Worm (Caenorhabditis elegans) whole organism, early embryonic: Measurements from ENCODE around the gene T11B7.5.

Experiments
- ama-1 ChIP-seq: fragments of 150-350 bp; optimal IDR thresholded peaks from 2 replicates; lab custom pipeline; 2014
- flt-1 ChIP-seq: fragments of 200-800 bp; sonication (Bioruptor generic); IDR thresholded peaks from 2 replicates; pipeline ENCODE4 v1.3.6; 2022; ENCODE audit warnings: missing genetic modification characterization, missing compliant biosample characterization
- hnd-1 ChIP-seq: sonication (generic microtip); optimal IDR thresholded peaks from 2 replicates; lab custom pipeline; 2016; ENCODE audit warnings: missing genetic modification characterization, missing compliant biosample characterization
- sea-1 ChIP-seq: fragments of 200-800 bp; sonication (Bioruptor generic); conservative IDR thresholded peaks from 2 replicates; pipeline ENCODE4 v1.3.6; 2022; ENCODE audit warnings: missing genetic modification characterization, missing compliant biosample characterization
- tbx-11 ChIP-seq: fragments of 200-800 bp; sonication (Bioruptor generic); IDR thresholded peaks from 2 replicates; pipeline ENCODE4 v1.3.6; 2022; ENCODE audit warnings: missing genetic modification characterization, missing compliant biosample characterization
- tra-4 ChIP-seq: sonication (generic microtip); optimal IDR thresholded peaks from 2 replicates; lab custom pipeline; 2017; ENCODE audit warnings: missing genetic modification characterization, missing compliant biosample characterization

DNA sequence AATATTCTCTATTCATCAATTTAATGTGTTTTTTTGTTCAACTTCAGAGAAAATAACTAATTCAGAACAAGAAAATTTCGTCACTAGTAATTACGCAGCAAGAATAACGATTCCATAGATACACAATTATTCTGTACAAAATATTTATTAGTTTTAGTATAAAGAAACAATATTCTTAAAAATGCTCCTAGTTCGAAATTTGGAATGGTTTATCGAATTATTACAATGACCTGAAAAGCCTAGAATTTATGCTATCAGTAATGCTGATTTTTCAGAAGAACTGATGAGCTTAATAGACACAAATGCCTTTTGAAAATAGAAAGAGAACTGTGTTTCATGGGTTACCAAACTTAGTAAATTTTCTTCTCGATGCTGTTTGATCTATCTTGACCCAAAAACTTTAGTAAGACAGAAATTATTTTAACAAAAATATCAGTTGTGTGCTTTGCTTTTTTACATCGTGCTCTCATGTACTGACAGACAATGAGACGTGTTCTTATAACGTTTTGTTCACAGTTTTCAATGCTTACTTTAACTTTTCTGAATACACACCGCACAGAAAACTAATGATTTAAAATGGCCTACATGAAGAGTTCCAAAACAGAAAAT lies 29.8 kb downstream of the T11B7.5 start:
- TF ChIP-seq tra-4 (tag; lab: Kevin White, UChicago) (no peak), sea-1 (GFP tag; lab: Robert Waterston, UW) (no peak), hnd-1 (tag; lab: Kevin White, UChicago) (no peak), tbx-11 (GFP tag; lab: Robert Waterston, UW) (no peak), flt-1 (GFP tag; lab: Robert Waterston, UW) (no peak), ama-1 (lab: Kevin White, UChicago) (no peak)
